Fruit fly (Drosophila melanogaster) S2 (cell line): Measurements from ENCODE around the gene Graf.

Experiments
- CG8478 ChIP-seq: fragments of >200 bp; optimal IDR thresholded peaks from 2 replicates; lab custom pipeline; 2018
- CTCF ChIP-seq, 2 experiments: fragments of >200 bp; optimal IDR thresholded peaks; 2 replicates each; lab custom pipeline; 2018

DNA sequence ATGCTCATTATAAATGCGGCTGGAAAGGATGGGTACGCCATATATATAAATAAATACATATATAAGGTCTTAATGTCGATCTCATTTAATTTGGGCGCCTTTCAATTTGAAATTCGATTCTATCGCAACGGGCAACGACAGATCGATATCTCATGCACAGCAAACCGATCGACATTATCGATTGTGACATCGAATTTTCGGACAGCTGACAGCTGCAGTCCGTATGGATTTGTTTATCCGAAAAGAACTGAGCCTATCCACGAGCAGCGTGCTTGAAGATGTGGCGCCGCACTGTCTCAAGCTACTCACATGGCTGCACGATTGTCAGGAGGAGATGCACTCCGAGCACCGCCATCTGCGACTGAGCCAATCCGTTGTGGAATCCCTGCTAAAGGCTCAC, 28.6 kb downstream of the Graf start, which contains the start of gene CG8191:
- TF ChIP-seq CTCF (optimal IDR thresholded peaks at IDR 0.05; lab: Kevin White, UChicago) (no peak), CG8478 (lab: Kevin White, UChicago) (no peak)
